Worm (Caenorhabditis elegans): ENCODE results near the gene his-61.

DNA sequence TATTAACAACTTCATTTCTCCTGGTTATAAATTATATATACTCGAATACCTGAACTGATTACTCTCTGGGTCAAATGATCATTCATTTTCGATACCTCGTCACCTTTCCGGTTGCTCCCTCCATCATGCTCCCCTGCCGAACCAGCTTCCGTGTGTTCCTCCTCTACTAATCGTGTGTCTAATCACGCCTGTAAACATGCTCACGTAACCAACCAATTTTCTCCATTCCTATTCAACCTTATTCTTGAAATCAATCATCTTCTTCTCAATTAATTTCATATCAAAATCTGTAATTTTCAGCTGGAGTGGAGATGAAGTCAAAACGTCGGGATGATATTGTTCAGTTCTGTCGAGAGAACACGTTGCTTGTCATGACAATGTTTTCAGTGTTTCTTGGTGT, 17.3 kb upstream of the his-61 start, which contains the start of gene glt-6:
- TF ChIP-seq F52B5.7 (tag; optimal IDR thresholded peaks at IDR 0.05) (no peak), egl-44 (GFP tag; IDR thresholded peaks at IDR 0.05) (no peak), ztf-18 (tag; optimal IDR thresholded peaks at IDR 0.05) (no peak), ets-4 (GFP tag; optimal IDR thresholded peaks at IDR 0.05) (no peak), hsf-1 (GFP tag; IDR thresholded peaks at IDR 0.05) (no peak), B0261.1 (tag; optimal IDR thresholded peaks at IDR 0.05) (no peak), ztf-26 (tag; optimal IDR thresholded peaks at IDR 0.05) (no peak), ceh-91 (GFP tag; IDR thresholded peaks at IDR 0.05) (no peak)

All from whole organism, young adult.